Worm (Caenorhabditis elegans) whole organism, L1 larva: ENCODE data around the gene Y62H9A.15.

Experiments
- efl-3 ChIP-seq: fragments of 200-800 bp; sonication (Bioruptor generic); optimal IDR thresholded peaks from 2 replicates; lab custom pipeline; 2018; ENCODE audit warnings: mild to moderate bottlenecking, missing genetic modification characterization, missing compliant biosample characterization
- elt-2 ChIP-seq: sonication (generic microtip); optimal IDR thresholded peaks from 2 replicates; lab custom pipeline; 2016; ENCODE audit warnings: missing genetic modification characterization, mild to moderate bottlenecking, inconsistent platforms, missing compliant biosample characterization, missing genetic modification reagents
- mdl-1 ChIP-seq, 2 experiments: fragments of 150-350 bp; optimal IDR thresholded peaks; 2 replicates each; lab custom pipeline; 2014 to 2017; ENCODE audit warnings: missing biosample characterization in 2 of 2, missing genetic modification characterization in 2 of 2, inconsistent platforms in 1 of 2
- nhr-11 ChIP-seq: fragments of 150-350 bp; optimal IDR thresholded peaks from 2 replicates; lab custom pipeline; 2014; ENCODE audit warnings: missing biosample characterization, missing genetic modification characterization
- nhr-12 ChIP-seq: sonication (generic microtip); optimal IDR thresholded peaks from 2 replicates; lab custom pipeline; 2017; ENCODE audit warnings: missing biosample characterization, missing genetic modification characterization
- nhr-28 ChIP-seq: fragments of 150-350 bp; optimal IDR thresholded peaks from 2 replicates; lab custom pipeline; 2014; ENCODE audit warnings: missing biosample characterization, missing genetic modification characterization
- nhr-84 ChIP-seq: sonication (generic microtip); optimal IDR thresholded peaks from 2 replicates; lab custom pipeline; 2017; ENCODE audit warnings: missing biosample characterization, missing genetic modification characterization
- skn-1 ChIP-seq: fragments of 150-350 bp; optimal IDR thresholded peaks from 2 replicates; lab custom pipeline; 2014; ENCODE audit warnings: missing biosample characterization, missing genetic modification characterization
- tbx-2 ChIP-seq: sonication (generic microtip); optimal IDR thresholded peaks from 2 replicates; lab custom pipeline; 2016; ENCODE audit warnings: missing genetic modification characterization, missing compliant biosample characterization

ce11 chrX:11938826-11939225 lies 28.9 kb upstream of the Y62H9A.15 start, which contains the start of gene F55G7.5:
- TF ChIP-seq nhr-11 (no peak), tbx-2 (tag; lab: Kevin White, UChicago) (no peak), mdl-1 (tag; optimal IDR thresholded peaks at IDR 0.05; lab: Kevin White, UChicago) (no peak), elt-2 (tag; lab: Kevin White, UChicago) (no peak), nhr-12 (tag; lab: Kevin White, UChicago) (no peak), efl-3 (GFP tag; lab: Kevin White, UChicago) (no peak), skn-1 (no peak), nhr-84 (tag; lab: Kevin White, UChicago) (no peak), nhr-28 (tag; lab: Kevin White, UChicago) (no peak)
